Fruit fly (Drosophila melanogaster): ENCODE measurements around the gene tal-1A.
A peak's percentile ranks its signal among the peaks of the same experiment; 100 is the strongest.

The tal-1A gene

dm6 chr3R:13850992-13851391, 38.1 kb downstream of the tal-1A start:
- TF ChIP-seq rn (GFP tag; IDR thresholded peaks at IDR 0.05) (no peak), EcR (GFP tag; optimal IDR thresholded peaks at IDR 0.05) (no peak), CG15710 (tag; optimal IDR thresholded peaks at IDR 0.05) (peak; percentile 61), gl (tag; optimal IDR thresholded peaks at IDR 0.05) (peak; percentile 5), CG8159 (tag; optimal IDR thresholded peaks at IDR 0.05) (peak; percentile 61), CG17806 (tag; optimal IDR thresholded peaks at IDR 0.05) (peak; percentile 27), D1 (tag; optimal IDR thresholded peaks at IDR 0.05) (peak; percentile 11), CG9948 (tag; optimal IDR thresholded peaks at IDR 0.05) (peak; percentile 41), CG8301 (tag; optimal IDR thresholded peaks at IDR 0.05) (peak; percentile 11), Snoo (tag; optimal IDR thresholded peaks at IDR 0.05) (peak; percentile 26), CG14655 (GFP tag; optimal IDR thresholded peaks at IDR 0.05) (peak; percentile 55), CG10348 (GFP tag; IDR thresholded peaks at IDR 0.05) (no peak), CG32121 (GFP tag; IDR thresholded peaks at IDR 0.05) (no peak), CG13204 (GFP tag; optimal IDR thresholded peaks at IDR 0.05) (no peak), CG34367 (tag; optimal IDR thresholded peaks at IDR 0.05) (no peak)

dm6 chr3R:13855354-13855753, 42.4 kb downstream of the tal-1A start, which contains the start of gene CG14362:
CG14362 (minus strand) TSS chr3R:13855454.
- no peak for TF ChIP-seq gl (tag; optimal IDR thresholded peaks at IDR 0.05)
- no peak for TF ChIP-seq Ets98B (GFP tag; IDR thresholded peaks at IDR 0.05)
- no peak for TF ChIP-seq CG17806 (tag; optimal IDR thresholded peaks at IDR 0.05)
- no peak for TF ChIP-seq CG15710 (tag; optimal IDR thresholded peaks at IDR 0.05)
- no peak for TF ChIP-seq CG32121 (GFP tag; IDR thresholded peaks at IDR 0.05)
- no peak for TF ChIP-seq CG14655 (GFP tag; optimal IDR thresholded peaks at IDR 0.05)
- TF ChIP-seq EcR (GFP tag; optimal IDR thresholded peaks at IDR 0.05), result no peak
- no peak for TF ChIP-seq CG12605 (GFP tag; IDR thresholded peaks at IDR 0.05)
- TF ChIP-seq D1 (tag; optimal IDR thresholded peaks at IDR 0.05), result no peak
- no peak for TF ChIP-seq CG8159 (tag; optimal IDR thresholded peaks at IDR 0.05)
- TF ChIP-seq Pif1A (GFP tag; optimal IDR thresholded peaks at IDR 0.05), result no peak
- no peak for TF ChIP-seq CG4496 (GFP tag; IDR thresholded peaks at IDR 0.05)
- no peak for TF ChIP-seq CG34367 (tag; optimal IDR thresholded peaks at IDR 0.05)

DNA sequence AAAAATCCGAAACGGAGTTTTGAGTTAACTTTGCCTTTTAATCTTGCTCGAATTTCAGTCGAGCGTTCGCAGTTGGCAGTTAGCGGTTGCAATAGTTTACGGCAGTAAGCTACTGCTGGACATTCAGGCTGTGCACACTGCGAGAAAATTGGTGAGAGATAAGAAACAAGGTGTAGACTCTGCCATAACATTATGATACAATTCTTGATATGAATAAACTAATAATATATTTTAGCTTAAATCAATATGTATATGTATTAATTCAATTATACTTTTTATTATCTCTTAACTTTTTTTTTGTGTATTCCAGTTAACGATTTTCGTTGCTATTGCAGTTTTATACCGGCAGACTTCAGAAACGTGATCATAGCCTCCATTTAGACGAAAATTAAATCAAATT, 44.4 kb downstream of the tal-1A start:
- TF ChIP-seq CG8301 (tag; optimal IDR thresholded peaks at IDR 0.05) (peak; percentile 57), EcR (GFP tag; optimal IDR thresholded peaks at IDR 0.05) (no peak), gl (tag; optimal IDR thresholded peaks at IDR 0.05) (no peak), CG8159 (tag; optimal IDR thresholded peaks at IDR 0.05) (peak; percentile 47), CG10348 (GFP tag; IDR thresholded peaks at IDR 0.05) (0 out of 2 replicates have a peak, but pooled peaks have one; percentile 23), CG15710 (tag; optimal IDR thresholded peaks at IDR 0.05) (peak; percentile 46), rn (GFP tag; IDR thresholded peaks at IDR 0.05) (peak; percentile 52), Pif1B (GFP tag; optimal IDR thresholded peaks at IDR 0.05) (peak; percentile 42), Snoo (tag; optimal IDR thresholded peaks at IDR 0.05) (no peak), CG17806 (tag; optimal IDR thresholded peaks at IDR 0.05) (peak; percentile 32), fd96Ca (GFP tag; IDR thresholded peaks at IDR 0.05) (peak; percentile 79), CG14655 (GFP tag; optimal IDR thresholded peaks at IDR 0.05) (peak; percentile 54), CG4496 (GFP tag; IDR thresholded peaks at IDR 0.05) (peak; percentile 77), CG12605 (GFP tag; IDR thresholded peaks at IDR 0.05) (peak; percentile 57), CG9948 (tag; optimal IDR thresholded peaks at IDR 0.05) (peak; percentile 40), CG32121 (GFP tag; IDR thresholded peaks at IDR 0.05) (peak; percentile 90), CG34367 (tag; optimal IDR thresholded peaks at IDR 0.05) (no peak), Pif1A (GFP tag; optimal IDR thresholded peaks at IDR 0.05) (peak; percentile 50), Ets98B (GFP tag; IDR thresholded peaks at IDR 0.05) (peak; percentile 86), CG13204 (GFP tag; optimal IDR thresholded peaks at IDR 0.05) (no peak), D1 (tag; optimal IDR thresholded peaks at IDR 0.05) (no peak)

DNA sequence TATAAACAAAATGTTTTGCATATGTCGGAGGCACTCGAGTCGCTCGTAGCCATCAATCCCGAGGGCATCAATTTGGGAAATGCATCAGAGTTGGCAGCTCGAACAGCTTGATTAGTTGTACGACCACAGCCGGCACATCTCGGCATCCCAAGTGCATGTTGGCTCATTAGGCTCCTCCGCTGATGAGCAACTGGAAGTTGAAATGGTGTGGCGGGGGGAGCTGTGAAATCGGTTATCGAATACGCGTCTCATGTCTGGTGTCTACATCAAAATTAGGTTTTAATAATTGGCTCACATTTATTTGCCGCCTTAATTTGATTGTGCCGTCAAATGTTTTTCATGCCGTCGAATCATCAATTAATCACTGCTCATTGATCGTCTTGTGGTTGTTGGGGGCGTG, 46.3 kb downstream of the tal-1A start:
- no peak for TF ChIP-seq rn (GFP tag; IDR thresholded peaks at IDR 0.05)
- no peak for TF ChIP-seq D1 (tag; optimal IDR thresholded peaks at IDR 0.05)
- no peak for TF ChIP-seq gl (tag; optimal IDR thresholded peaks at IDR 0.05)
- TF ChIP-seq Pif1B (GFP tag; optimal IDR thresholded peaks at IDR 0.05), result no peak
- no peak for TF ChIP-seq CG34367 (tag; optimal IDR thresholded peaks at IDR 0.05)
- no peak for TF ChIP-seq Ets98B (GFP tag; IDR thresholded peaks at IDR 0.05)
- no peak for TF ChIP-seq CG32121 (GFP tag; IDR thresholded peaks at IDR 0.05)
- no peak for TF ChIP-seq CG12605 (GFP tag; IDR thresholded peaks at IDR 0.05)
- TF ChIP-seq EcR (GFP tag; optimal IDR thresholded peaks at IDR 0.05), result no peak
- TF ChIP-seq CG4496 (GFP tag; IDR thresholded peaks at IDR 0.05), result no peak
- TF ChIP-seq Pif1A (GFP tag; optimal IDR thresholded peaks at IDR 0.05), result no peak
- no peak for TF ChIP-seq CG14655 (GFP tag; optimal IDR thresholded peaks at IDR 0.05)
- no peak for TF ChIP-seq Snoo (tag; optimal IDR thresholded peaks at IDR 0.05)
- TF ChIP-seq CG13204 (GFP tag; optimal IDR thresholded peaks at IDR 0.05), result no peak
- TF ChIP-seq CG17806 (tag; optimal IDR thresholded peaks at IDR 0.05), result no peak
- no peak for TF ChIP-seq fd96Ca (GFP tag; IDR thresholded peaks at IDR 0.05)
- no peak for TF ChIP-seq CG10348 (GFP tag; IDR thresholded peaks at IDR 0.05)
- TF ChIP-seq CG9948 (tag; optimal IDR thresholded peaks at IDR 0.05), result no peak
- TF ChIP-seq CG8301 (tag; optimal IDR thresholded peaks at IDR 0.05), result no peak

dm6 chr3R:13861805-13862204, 48.9 kb downstream of the tal-1A start:
- no peak for TF ChIP-seq CG10348 (GFP tag; IDR thresholded peaks at IDR 0.05)
- TF ChIP-seq Ets98B (GFP tag; IDR thresholded peaks at IDR 0.05), result peak; percentile 57
- TF ChIP-seq rn (GFP tag; IDR thresholded peaks at IDR 0.05), result no peak
- TF ChIP-seq Pif1B (GFP tag; optimal IDR thresholded peaks at IDR 0.05), result peak; percentile 9
- TF ChIP-seq D1 (tag; optimal IDR thresholded peaks at IDR 0.05), result no peak
- peak; percentile 58 for TF ChIP-seq Snoo (tag; optimal IDR thresholded peaks at IDR 0.05)
- TF ChIP-seq CG8301 (tag; optimal IDR thresholded peaks at IDR 0.05), result peak; percentile 57
- peak; percentile 54 for TF ChIP-seq CG34367 (tag; optimal IDR thresholded peaks at IDR 0.05)
- peak; percentile 69 for TF ChIP-seq CG9948 (tag; optimal IDR thresholded peaks at IDR 0.05)
- TF ChIP-seq gl (tag; optimal IDR thresholded peaks at IDR 0.05), result no peak
- peak; percentile 65 for TF ChIP-seq CG8159 (tag; optimal IDR thresholded peaks at IDR 0.05)
- TF ChIP-seq CG14655 (GFP tag; optimal IDR thresholded peaks at IDR 0.05), result peak; percentile 72
- TF ChIP-seq CG13204 (GFP tag; optimal IDR thresholded peaks at IDR 0.05), result peak; percentile 68
- no peak; the same call in 2 of the 3 replicates for TF ChIP-seq CG4496 (GFP tag; IDR thresholded peaks at IDR 0.05)
- no peak for TF ChIP-seq EcR (GFP tag; optimal IDR thresholded peaks at IDR 0.05)
- peak; percentile 58 for TF ChIP-seq Pif1A (GFP tag; optimal IDR thresholded peaks at IDR 0.05)
- TF ChIP-seq CG12605 (GFP tag; IDR thresholded peaks at IDR 0.05), result no peak
- TF ChIP-seq fd96Ca (GFP tag; IDR thresholded peaks at IDR 0.05), result 0 out of 3 replicates have a peak, but pooled peaks have one; percentile 28
- peak; percentile 50 for TF ChIP-seq CG17806 (tag; optimal IDR thresholded peaks at IDR 0.05)
- TF ChIP-seq CG32121 (GFP tag; IDR thresholded peaks at IDR 0.05), result 0 out of 2 replicates have a peak, but pooled peaks have one; percentile 38
- peak; percentile 63 for TF ChIP-seq CG15710 (tag; optimal IDR thresholded peaks at IDR 0.05)

All from whole organism, pupa.